Fruit fly (Drosophila melanogaster) Kc167 (cell line): ENCODE results near the gene Sxl.

Experiments used
- Myc ChIP-seq: fragments of >200 bp; optimal IDR thresholded peaks from 2 replicates; lab custom pipeline; 2017; ENCODE audit warnings: missing external identifiers
- Sin3A ChIP-seq: fragments of >200 bp; optimal IDR thresholded peaks from 2 replicates; lab custom pipeline; 2018; ENCODE audit warnings: missing external identifiers
- h ChIP-seq: fragments of >200 bp; optimal IDR thresholded peaks from 3 replicates; lab custom pipeline; 2018; ENCODE audit warnings: missing external identifiers
- psq ChIP-seq: fragments of >200 bp; optimal IDR thresholded peaks from 2 replicates; lab custom pipeline; 2017; ENCODE audit warnings: missing external identifiers

- TF ChIP-seq psq, result no peak
- TF ChIP-seq h (lab: Kevin White, UChicago), result no peak
- no peak for TF ChIP-seq Sin3A
- TF ChIP-seq Myc (lab: Kevin White, UChicago), result no peak
Measured at dm6 chrX:7096495-7096995, 1.3 kb downstream of the Sxl start.
